Worm (Caenorhabditis elegans) whole organism, early embryonic: ENCODE data around the gene F14F9.4.

Experiments
- B0310.2 ChIP-seq: sonication (generic microtip); optimal IDR thresholded peaks from 2 replicates; lab custom pipeline; 2016; ENCODE audit warnings: mild to moderate bottlenecking, missing genetic modification characterization, missing compliant biosample characterization
- F13C5.2 ChIP-seq: sonication (generic microtip); optimal IDR thresholded peaks from 2 replicates; lab custom pipeline; 2017; ENCODE audit warnings: mild to moderate bottlenecking, missing genetic modification characterization, inconsistent platforms, missing compliant biosample characterization
- ceh-36 ChIP-seq: sonication (generic microtip); optimal IDR thresholded peaks from 2 replicates; lab custom pipeline; 2016; ENCODE audit warnings: missing genetic modification characterization, inconsistent platforms, missing compliant biosample characterization
- tbx-11 ChIP-seq: fragments of 200-800 bp; sonication (Bioruptor generic); IDR thresholded peaks from 2 replicates; pipeline ENCODE4 v1.3.6; 2022; ENCODE audit warnings: missing genetic modification characterization, missing compliant biosample characterization

- TF ChIP-seq tbx-11 (GFP tag; lab: Robert Waterston, UW) = no peak
- TF ChIP-seq ceh-36 (tag; lab: Kevin White, UChicago) = no peak
- TF ChIP-seq B0310.2 (tag; lab: Kevin White, UChicago) = no peak
- no peak for TF ChIP-seq F13C5.2 (tag; lab: Kevin White, UChicago)
Observed at ce11 chrV:5126793-5127192, 5.7 kb upstream of the F14F9.4 start, which contains the start of gene F14F9.5.
